Worm (Caenorhabditis elegans): ENCODE results near the gene sec-20.

The sec-20 gene

ce11 chrIII:235544-235943 lies 43.6 kb downstream of the sec-20 start, which contains the start of gene hpo-29:
TSS of gene hpo-29 (plus strand) at chrIII:235844.
- no peak for TF ChIP-seq isw-1 (GFP tag; IDR thresholded peaks at IDR 0.05)
- no peak for TF ChIP-seq aly-2 (tag; optimal IDR thresholded peaks at IDR 0.05)
- TF ChIP-seq nhr-71 (tag; optimal IDR thresholded peaks at IDR 0.05): no peak
- TF ChIP-seq dsc-1 (tag; optimal IDR thresholded peaks at IDR 0.05): no peak
- no peak for TF ChIP-seq tbx-2 (tag; optimal IDR thresholded peaks at IDR 0.05)
- TF ChIP-seq Y116A8C.19 (tag; optimal IDR thresholded peaks at IDR 0.05; ENCODE audit: borderline replicate concordance): no peak
- no peak for TF ChIP-seq blmp-1 (tag; optimal IDR thresholded peaks at IDR 0.05)
- no peak for TF ChIP-seq xbp-1 (tag; optimal IDR thresholded peaks at IDR 0.05)
- TF ChIP-seq nhr-76 (tag; optimal IDR thresholded peaks at IDR 0.05): no peak
- TF ChIP-seq unc-98 (GFP tag; IDR thresholded peaks at IDR 0.05): no peak
- TF ChIP-seq mdl-1 (tag; optimal IDR thresholded peaks at IDR 0.05): no peak
- no peak for TF ChIP-seq pqm-1 (tag; optimal IDR thresholded peaks at IDR 0.05)
- no peak for TF ChIP-seq lir-3 (tag; optimal IDR thresholded peaks at IDR 0.05; ENCODE audit: poor library complexity)
- TF ChIP-seq mab-9 (GFP tag; IDR thresholded peaks at IDR 0.05): no peak
